Worm (Caenorhabditis elegans): ENCODE measurements around the gene T26A5.6.

The T26A5.6 gene

ce11 chrIII:6415306-6415973, 35.1 kb downstream of the T26A5.6 start, which contains the start of gene nas-4:
TSS of gene nas-4 (minus strand) at chrIII:6415656.
- TF ChIP-seq W03F9.2 (tag; optimal IDR thresholded peaks at IDR 0.05), result no peak
- no peak for TF ChIP-seq him-1 (tag; optimal IDR thresholded peaks at IDR 0.05)
- TF ChIP-seq dao-5 (tag; optimal IDR thresholded peaks at IDR 0.05), result no peak

ce11 chrIII:6411914-6412313, 38.6 kb downstream of the T26A5.6 start, which contains the start of gene C05D11.5:
TSS of gene C05D11.5 (minus strand) at chrIII:6412014.
- TF ChIP-seq him-1 (tag; optimal IDR thresholded peaks at IDR 0.05) (no peak), dao-5 (tag; optimal IDR thresholded peaks at IDR 0.05) (no peak), W03F9.2 (tag; optimal IDR thresholded peaks at IDR 0.05) (no peak)

DNA sequence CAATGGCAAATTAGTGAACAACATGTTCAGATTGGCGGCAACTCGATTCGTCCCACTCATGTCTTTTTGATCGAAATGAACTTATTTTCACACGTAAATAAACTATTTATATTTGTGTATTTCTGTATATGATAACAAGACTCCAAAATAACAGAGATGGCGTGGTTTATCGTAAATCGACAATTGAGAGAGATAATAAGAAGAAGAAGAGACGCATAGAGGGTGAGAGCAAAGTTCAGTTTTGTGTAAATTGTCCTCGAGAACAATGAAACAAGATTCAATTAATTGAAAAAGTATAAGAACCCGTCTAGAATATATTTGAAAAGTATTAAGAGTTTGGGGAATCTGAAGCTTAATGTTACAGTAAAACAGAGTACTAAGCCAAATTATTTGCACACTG, 39.1 kb downstream of the T26A5.6 start:
- TF ChIP-seq W03F9.2 (tag; optimal IDR thresholded peaks at IDR 0.05), result no peak

DNA sequence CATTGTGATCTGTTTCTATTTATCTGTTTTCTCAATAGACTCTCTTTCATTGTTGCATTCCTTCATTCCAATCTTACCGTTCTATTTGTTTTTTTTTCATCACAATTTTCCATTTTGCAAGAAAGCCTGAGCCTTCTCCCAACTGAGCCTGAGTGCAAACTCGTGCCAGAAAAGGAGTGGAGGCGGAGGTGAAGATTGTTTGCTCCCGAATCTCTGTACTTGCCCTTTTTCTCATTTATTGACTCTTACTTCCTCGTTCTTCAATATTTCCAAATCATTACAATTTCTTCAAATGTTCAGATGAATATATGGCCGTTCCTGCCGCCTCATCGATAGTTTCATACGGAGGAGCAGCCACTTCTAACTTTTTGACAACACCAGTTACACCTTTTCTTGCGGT, 43.7 kb downstream of the T26A5.6 start, which contains the start of gene let-756:
Gene let-756 (plus strand): TSS at position 301 of the 400 bp plus-strand sequence.
- no peak for TF ChIP-seq him-1 (tag; optimal IDR thresholded peaks at IDR 0.05)
- TF ChIP-seq dao-5 (tag; optimal IDR thresholded peaks at IDR 0.05), result no peak
- no peak for TF ChIP-seq W03F9.2 (tag; optimal IDR thresholded peaks at IDR 0.05)

DNA sequence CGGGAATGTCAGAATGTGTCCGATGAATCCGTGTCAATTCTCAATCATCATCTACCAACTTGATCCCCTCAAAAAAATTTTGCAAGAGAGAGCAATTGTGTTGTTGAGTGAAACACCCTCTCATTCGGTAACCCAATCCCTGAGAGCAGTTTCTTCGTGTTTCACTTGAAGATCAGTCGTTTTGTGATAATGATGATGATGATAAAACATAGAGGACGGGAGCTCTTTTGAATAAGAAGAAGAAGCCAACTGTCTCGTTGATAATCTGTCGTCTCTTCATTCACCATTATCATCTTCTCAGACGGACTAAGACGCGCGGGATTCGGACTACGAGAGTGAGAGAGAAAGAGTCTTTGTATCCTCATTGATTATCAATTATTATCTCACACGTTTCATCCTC, 45.4 kb downstream of the T26A5.6 start:
- TF ChIP-seq dao-5 (tag; optimal IDR thresholded peaks at IDR 0.05), result no peak
- TF ChIP-seq W03F9.2 (tag; optimal IDR thresholded peaks at IDR 0.05), result no peak
- no peak for TF ChIP-seq him-1 (tag; optimal IDR thresholded peaks at IDR 0.05)

- TF ChIP-seq him-1 (tag; optimal IDR thresholded peaks at IDR 0.05) (no peak), W03F9.2 (tag; optimal IDR thresholded peaks at IDR 0.05) (no peak), dao-5 (tag; optimal IDR thresholded peaks at IDR 0.05) (no peak)
Measured at ce11 chrIII:6402810-6403209, 47.7 kb downstream of the T26A5.6 start.

ce11 chrIII:6402346-6402745, 48.1 kb downstream of the T26A5.6 start:
- TF ChIP-seq him-1 (tag; optimal IDR thresholded peaks at IDR 0.05) (no peak), dao-5 (tag; optimal IDR thresholded peaks at IDR 0.05) (no peak)

DNA sequence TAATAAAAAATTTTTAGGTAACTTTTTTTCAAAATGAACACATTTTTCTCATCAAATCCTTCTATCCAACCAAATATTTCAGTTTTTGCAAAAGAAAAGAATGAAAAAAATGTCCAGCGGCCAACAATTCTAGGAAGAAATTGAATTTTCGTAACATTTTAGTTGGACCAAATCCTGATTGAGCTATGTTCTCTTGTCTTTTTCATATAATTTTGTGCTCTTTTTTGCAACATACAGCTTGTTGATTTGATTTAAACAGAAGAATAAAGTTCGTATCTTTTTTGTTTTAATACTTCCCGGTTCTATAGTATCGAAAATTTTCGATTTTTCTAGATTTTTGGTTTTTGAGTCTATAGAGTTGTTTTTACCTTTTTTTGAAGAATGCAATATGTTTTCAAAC, 51.1 kb downstream of the T26A5.6 start:
- TF ChIP-seq him-1 (tag; optimal IDR thresholded peaks at IDR 0.05) (no peak), dao-5 (tag; optimal IDR thresholded peaks at IDR 0.05) (no peak), W03F9.2 (tag; optimal IDR thresholded peaks at IDR 0.05) (no peak)
